Fruit fly (Drosophila melanogaster) whole organism, embryonic: ENCODE data around the gene asp.

Experiments
- CG10267 ChIP-seq: fragments of 200-800 bp; sonication (Bioruptor generic); optimal IDR thresholded peaks from 2 replicates; lab custom pipeline; 2018; ENCODE audit warnings: missing biosample characterization, mild to moderate bottlenecking, missing genetic modification characterization, moderate library complexity
- CG10543 ChIP-seq: fragments of 200-800 bp; sonication (Bioruptor generic); optimal IDR thresholded peaks from 3 replicates; lab custom pipeline; 2017; ENCODE audit warnings: missing biosample characterization, mild to moderate bottlenecking, missing genetic modification characterization, moderate library complexity
- CG10654 ChIP-seq: fragments of 200-800 bp; sonication (Bioruptor generic); optimal IDR thresholded peaks from 2 replicates; lab custom pipeline; 2016; ENCODE audit warnings: missing biosample characterization, missing genetic modification characterization
- CG10979 ChIP-seq: fragments of 200-800 bp; sonication (Bioruptor generic); optimal IDR thresholded peaks from 2 replicates; lab custom pipeline; 2018; ENCODE audit warnings: missing biosample characterization, mild to moderate bottlenecking, missing genetic modification characterization, moderate library complexity
- CG11247 ChIP-seq: fragments of 200-800 bp; sonication (Bioruptor generic); IDR thresholded peaks from 2 replicates; pipeline ENCODE4 v1.3.6; 2022; ENCODE audit warnings: missing biosample characterization, missing genetic modification characterization
- CG11723 ChIP-seq: fragments of 200-800 bp; sonication (Bioruptor generic); optimal IDR thresholded peaks from 2 replicates; lab custom pipeline; 2017; ENCODE audit warnings: missing biosample characterization, mild to moderate bottlenecking, missing genetic modification characterization
- CG12769 ChIP-seq: fragments of 200-800 bp; sonication (Bioruptor generic); optimal IDR thresholded peaks from 2 replicates; lab custom pipeline; 2019; ENCODE audit warnings: missing biosample characterization, mild to moderate bottlenecking, missing genetic modification characterization, moderate library complexity
- CG13296 ChIP-seq: fragments of 200-800 bp; sonication (Bioruptor generic); optimal IDR thresholded peaks from 3 replicates; lab custom pipeline; 2018; ENCODE audit warnings: missing biosample characterization, mild to moderate bottlenecking, missing genetic modification characterization
- CG13424 ChIP-seq: fragments of 200-800 bp; sonication (Bioruptor generic); optimal IDR thresholded peaks from 2 replicates; lab custom pipeline; 2019; ENCODE audit warnings: missing biosample characterization, mild to moderate bottlenecking, missing genetic modification characterization, moderate library complexity
- CG14441 ChIP-seq: fragments of 200-800 bp; sonication (Bioruptor generic); IDR thresholded peaks from 2 replicates; pipeline ENCODE4 v1.3.6; 2022; ENCODE audit warnings: missing biosample characterization, missing genetic modification characterization
- CG14710 ChIP-seq: fragments of 200-800 bp; sonication (Bioruptor generic); optimal IDR thresholded peaks from 3 replicates; lab custom pipeline; 2019; ENCODE audit warnings: missing biosample characterization, mild to moderate bottlenecking, missing genetic modification characterization, moderate library complexity
- CG14965 ChIP-seq: fragments of 200-800 bp; sonication (Bioruptor generic); optimal IDR thresholded peaks from 2 replicates; lab custom pipeline; 2016; ENCODE audit warnings: missing biosample characterization, missing genetic modification characterization, borderline replicate concordance
- CG32532 ChIP-seq: fragments of 200-800 bp; sonication (Bioruptor generic); IDR thresholded peaks from 2 replicates; pipeline ENCODE4 v1.3.6; 2022; ENCODE audit warnings: missing biosample characterization, missing genetic modification characterization
- CG6683 ChIP-seq: fragments of 200-800 bp; sonication (Bioruptor generic); optimal IDR thresholded peaks from 2 replicates; lab custom pipeline; 2017; ENCODE audit warnings: missing biosample characterization, mild to moderate bottlenecking, missing genetic modification characterization, missing genetic modification reagents
- CG6813 ChIP-seq: fragments of 200-800 bp; sonication (Bioruptor generic); optimal IDR thresholded peaks from 2 replicates; lab custom pipeline; 2017; ENCODE audit warnings: missing biosample characterization, missing genetic modification characterization, mild to moderate bottlenecking, moderate library complexity, missing genetic modification reagents
- CG7357 ChIP-seq: fragments of 200-800 bp; sonication (Bioruptor generic); IDR thresholded peaks from 3 replicates; pipeline ENCODE4 v1.3.6; 2022; ENCODE audit warnings: missing biosample characterization, missing genetic modification characterization
- CG7372 ChIP-seq: fragments of 200-800 bp; sonication (Bioruptor generic); IDR thresholded peaks from 2 replicates; pipeline ENCODE4 v1.3.6; 2022; ENCODE audit warnings: missing biosample characterization, missing genetic modification characterization
- CG8388 ChIP-seq: fragments of 200-800 bp; sonication (Bioruptor generic); optimal IDR thresholded peaks from 2 replicates; lab custom pipeline; 2019; ENCODE audit warnings: missing biosample characterization, mild to moderate bottlenecking, missing genetic modification characterization, moderate library complexity
- CG9817 ChIP-seq: fragments of 200-800 bp; sonication (Bioruptor generic); optimal IDR thresholded peaks from 2 replicates; lab custom pipeline; 2018; ENCODE audit warnings: missing biosample characterization, mild to moderate bottlenecking, missing genetic modification characterization, moderate library complexity
- CoRest ChIP-seq: fragments of 200-800 bp; sonication (Bioruptor generic); optimal IDR thresholded peaks from 3 replicates; lab custom pipeline; 2018; ENCODE audit warnings: missing biosample characterization, mild to moderate bottlenecking, missing genetic modification characterization, moderate library complexity
- CrebB ChIP-seq: fragments of 200-800 bp; sonication (Bioruptor generic); optimal IDR thresholded peaks from 3 replicates; lab custom pipeline; 2018; ENCODE audit warnings: missing biosample characterization, mild to moderate bottlenecking, missing genetic modification characterization
- Dad ChIP-seq: fragments of 200-800 bp; sonication (Bioruptor generic); optimal IDR thresholded peaks from 3 replicates; lab custom pipeline; 2016; ENCODE audit warnings: missing biosample characterization, missing genetic modification characterization
- Dip2 ChIP-seq: fragments of 200-800 bp; sonication (Bioruptor generic); IDR thresholded peaks from 2 replicates; pipeline ENCODE4 v1.3.6; 2022; ENCODE audit warnings: missing biosample characterization, missing genetic modification characterization
- Fer2 ChIP-seq: fragments of 200-800 bp; sonication (Bioruptor generic); optimal IDR thresholded peaks from 2 replicates; lab custom pipeline; 2018; ENCODE audit warnings: missing biosample characterization, mild to moderate bottlenecking, missing genetic modification characterization, moderate library complexity
- Fer3 ChIP-seq: fragments of 200-800 bp; sonication (Bioruptor generic); optimal IDR thresholded peaks from 2 replicates; lab custom pipeline; 2018; ENCODE audit warnings: missing biosample characterization, mild to moderate bottlenecking, missing genetic modification characterization, moderate library complexity
- Hr51 ChIP-seq, 2 experiments: fragments of 200-800 bp; sonication (Bioruptor generic); optimal IDR thresholded peaks; 2 replicates in 1 of 2; 3 replicates in 1 of 2; lab custom pipeline; 2016 to 2018; ENCODE audit warnings: missing biosample characterization in 2 of 2, missing genetic modification characterization in 2 of 2, mild to moderate bottlenecking in 1 of 2, moderate library complexity in 1 of 2
- MBD-R2 ChIP-seq: fragments of 200-800 bp; sonication (Bioruptor generic); IDR thresholded peaks from 2 replicates; pipeline ENCODE4 v1.3.6; 2022; ENCODE audit warnings: missing biosample characterization, missing genetic modification characterization
- Oli ChIP-seq: fragments of 200-800 bp; sonication (Bioruptor generic); optimal IDR thresholded peaks from 2 replicates; lab custom pipeline; 2018; ENCODE audit warnings: missing biosample characterization, mild to moderate bottlenecking, missing genetic modification characterization, moderate library complexity
- Xbp1 ChIP-seq: fragments of 200-800 bp; sonication (Bioruptor generic); optimal IDR thresholded peaks from 3 replicates; lab custom pipeline; 2016; ENCODE audit warnings: missing biosample characterization, mild to moderate bottlenecking, missing genetic modification characterization
- amos ChIP-seq: fragments of 200-800 bp; sonication (Bioruptor generic); IDR thresholded peaks from 2 replicates; pipeline ENCODE4 v1.3.6; 2022; ENCODE audit warnings: missing biosample characterization, missing genetic modification characterization; ENCODE audit not compliant: partially characterized antibody
- cg ChIP-seq: fragments of 200-800 bp; sonication (Bioruptor generic); optimal IDR thresholded peaks from 3 replicates; lab custom pipeline; 2019; ENCODE audit warnings: missing biosample characterization, mild to moderate bottlenecking, missing genetic modification characterization, moderate library complexity
- chif ChIP-seq, 2 experiments: fragments of 200-800 bp; sonication (Bioruptor generic); optimal IDR thresholded peaks; 3 replicates each; lab custom pipeline; 2016; ENCODE audit warnings: missing biosample characterization in 2 of 2, missing genetic modification characterization in 2 of 2
- danr ChIP-seq: fragments of 200-800 bp; sonication (Bioruptor generic); IDR thresholded peaks from 2 replicates; pipeline ENCODE4 v1.3.6; 2022; ENCODE audit warnings: missing biosample characterization, missing genetic modification characterization
- dm ChIP-seq: fragments of 200-800 bp; sonication (Bioruptor generic); optimal IDR thresholded peaks from 3 replicates; lab custom pipeline; 2016; ENCODE audit warnings: missing biosample characterization, missing genetic modification characterization
- dpn ChIP-seq, 2 experiments: fragments of 200-800 bp; sonication (Bioruptor generic); optimal IDR thresholded peaks; 3 replicates each; lab custom pipeline; 2016; ENCODE audit warnings: missing biosample characterization in 2 of 2, missing genetic modification characterization in 2 of 2
- dysf ChIP-seq: fragments of 200-800 bp; sonication (Bioruptor generic); IDR thresholded peaks from 3 replicates; pipeline ENCODE4 v1.3.6; 2022; ENCODE audit warnings: missing biosample characterization, missing genetic modification characterization
- hb ChIP-seq: fragments of 200-800 bp; sonication (Bioruptor generic); IDR thresholded peaks from 3 replicates; pipeline ENCODE4 v1.3.6; 2022; ENCODE audit warnings: missing biosample characterization, missing genetic modification characterization; ENCODE audit not compliant: partially characterized antibody
- lilli ChIP-seq: fragments of 200-800 bp; sonication (Bioruptor generic); optimal IDR thresholded peaks from 3 replicates; lab custom pipeline; 2016; ENCODE audit warnings: missing biosample characterization, missing genetic modification characterization
- odd ChIP-seq: fragments of 200-800 bp; sonication (Bioruptor generic); optimal IDR thresholded peaks from 2 replicates; lab custom pipeline; 2017; ENCODE audit warnings: missing biosample characterization, mild to moderate bottlenecking, missing genetic modification characterization
- pan ChIP-seq, 4 experiments: fragments of >200 bp in 3 of 4; fragments of 200-800 bp in 1 of 4; sonication (Bioruptor generic) in 1 of 4; optimal IDR thresholded peaks in 3 of 4; IDR thresholded peaks in 1 of 4; 2 replicates each; pipeline versions ENCODE4 v1.3.6 to Lab custom; 2017 to 2022; ENCODE audit warnings: missing biosample characterization in 2 of 4, missing genetic modification characterization in 2 of 4, mixed read lengths in 1 of 4
- pita ChIP-seq: fragments of 200-800 bp; sonication (Bioruptor generic); optimal IDR thresholded peaks from 2 replicates; lab custom pipeline; 2017; ENCODE audit warnings: missing biosample characterization, mild to moderate bottlenecking, missing genetic modification characterization
- slp2 ChIP-seq: fragments of 200-800 bp; sonication (Bioruptor generic); optimal IDR thresholded peaks from 2 replicates; lab custom pipeline; 2016; ENCODE audit warnings: missing biosample characterization, missing genetic modification characterization
- ssp ChIP-seq: fragments of 200-800 bp; sonication (Bioruptor generic); IDR thresholded peaks from 2 replicates; pipeline ENCODE4 v1.3.6; 2022; ENCODE audit warnings: missing biosample characterization, missing genetic modification characterization
- ttk ChIP-seq: fragments of 200-800 bp; sonication (Bioruptor generic); IDR thresholded peaks from 2 replicates; pipeline ENCODE4 v2.1.2; 2022; ENCODE audit warnings: missing biosample characterization, missing genetic modification characterization
- vfl ChIP-seq: fragments of 200-800 bp; sonication (Bioruptor generic); optimal IDR thresholded peaks from 2 replicates; lab custom pipeline; 2016; ENCODE audit warnings: missing biosample characterization, missing genetic modification characterization
- wek ChIP-seq: fragments of 200-800 bp; sonication (Bioruptor generic); optimal IDR thresholded peaks from 3 replicates; lab custom pipeline; 2018; ENCODE audit warnings: missing biosample characterization, mild to moderate bottlenecking, missing genetic modification characterization, moderate library complexity

Gene asp

dm6 chr3R:24771273-24772231, 17.9 kb downstream of the asp start, which contains the start of gene CG42331 (continued):
- no peak for TF ChIP-seq ssp (GFP tag; lab: Robert Waterston, UW)
- TF ChIP-seq amos (GFP tag; lab: Robert Waterston, UW) = no peak
- TF ChIP-seq CG10654 = peak; percentile 12
- TF ChIP-seq hb (GFP tag; lab: Robert Waterston, UW) = no peak
- TF ChIP-seq CG14441 (GFP tag; lab: Robert Waterston, UW) = peak; percentile 65; the same call in 1 of the 2 replicates
- no peak for TF ChIP-seq vfl
- peak; percentile 46 to 71 for TF ChIP-seq Hr51 (GFP tag; optimal IDR thresholded peaks at IDR 0.05; lab: Kevin White, UChicago)
- TF ChIP-seq Fer3 (tag; lab: Kevin White, UChicago) = peak; percentile 60
- peak; percentile 85 for TF ChIP-seq CG10543
- TF ChIP-seq CG11723 = peak; percentile 14
- TF ChIP-seq danr (GFP tag; lab: Robert Waterston, UW) = no peak
- peak; percentile 28 for TF ChIP-seq CG10267 (tag; lab: Kevin White, UChicago)
- no peak for TF ChIP-seq pan (optimal IDR thresholded peaks at IDR 0.05; lab: Kevin White, UChicago)
- peak in 1 of 2 experiments; percentile 43 for TF ChIP-seq pan (GFP tag; optimal IDR thresholded peaks at IDR 0.05 in 1 of 2, IDR thresholded peaks at IDR 0.05 in 1 of 2)
- peak; percentile 59 for TF ChIP-seq CG9817 (tag; lab: Kevin White, UChicago)
- TF ChIP-seq chif (GFP tag; optimal IDR thresholded peaks at IDR 0.05; lab: Kevin White, UChicago) = peak; percentile 45 to 51
- TF ChIP-seq CG14710 (tag; lab: Kevin White, UChicago) = peak; percentile 15
- TF ChIP-seq Dip2 (GFP tag; lab: Robert Waterston, UW) = no peak
- peak; percentile 43 for TF ChIP-seq CG8388 (GFP tag; lab: Kevin White, UChicago)
- TF ChIP-seq CG32532 = no peak
- peak; percentile 47 for TF ChIP-seq CG13296 (GFP tag; lab: Kevin White, UChicago)
- peak; percentile 30 for TF ChIP-seq CG7372 (GFP tag; lab: Robert Waterston, UW)
- peak; percentile 76 for TF ChIP-seq CG12769 (tag; lab: Kevin White, UChicago)
- TF ChIP-seq ttk = peak; percentile 57
- no peak for TF ChIP-seq CG14965 (GFP tag; lab: Kevin White, UChicago)
- no peak for TF ChIP-seq Fer2 (tag; lab: Kevin White, UChicago)
- no peak for TF ChIP-seq CrebB
- TF ChIP-seq dm = no peak
- TF ChIP-seq Xbp1 (GFP tag; lab: Kevin White, UChicago) = peak; percentile 65
- TF ChIP-seq Dad (GFP tag; lab: Kevin White, UChicago) = peak; percentile 31
- no peak for TF ChIP-seq wek (GFP tag; lab: Kevin White, UChicago)
- TF ChIP-seq CG6683 (GFP tag; lab: Kevin White, UChicago) = peak; percentile 38
- peak; percentile 83 for TF ChIP-seq dysf (GFP tag; lab: Robert Waterston, UW)
- peak; percentile 64 for TF ChIP-seq lilli (GFP tag; lab: Kevin White, UChicago)
- peak; percentile 38 for TF ChIP-seq CG6813 (GFP tag; lab: Kevin White, UChicago)
- TF ChIP-seq MBD-R2 (GFP tag; lab: Robert Waterston, UW) = peak; percentile 32; the same call in 1 of the 2 replicates
- TF ChIP-seq CG7357 (GFP tag; lab: Robert Waterston, UW) = no peak
- TF ChIP-seq CG13424 (tag; lab: Kevin White, UChicago) = peak; percentile 69
- TF ChIP-seq odd (GFP tag; lab: Kevin White, UChicago) = peak; percentile 24
- TF ChIP-seq CG10979 = peak; percentile 46
- TF ChIP-seq cg = peak; percentile 76
- no peak for TF ChIP-seq CG11247 (GFP tag; lab: Robert Waterston, UW)
- peak; percentile 73 for TF ChIP-seq CoRest
- peak; percentile 74 for TF ChIP-seq Oli
- TF ChIP-seq slp2 (GFP tag; lab: Kevin White, UChicago) = peak; percentile 52
- peak in 1 of 2 experiments; percentile 57 for TF ChIP-seq dpn (GFP tag; optimal IDR thresholded peaks at IDR 0.05; lab: Kevin White, UChicago)
- TF ChIP-seq pita (GFP tag; lab: Kevin White, UChicago) = no peak
